Worm (Caenorhabditis elegans) whole organism, L3 larva: Measurements from ENCODE around the gene nhr-124.

Source experiments
- R02D3.7 ChIP-seq: fragments of 150-350 bp; optimal IDR thresholded peaks from 2 replicates; lab custom pipeline; 2014; ENCODE audit warnings: missing biosample characterization, missing genetic modification characterization
- ZK546.5 ChIP-seq: sonication (generic microtip); optimal IDR thresholded peaks from 2 replicates; lab custom pipeline; 2017; ENCODE audit warnings: missing biosample characterization, missing genetic modification characterization
- aly-2 ChIP-seq: fragments of 150-350 bp; optimal IDR thresholded peaks from 2 replicates; lab custom pipeline; 2014; ENCODE audit warnings: missing biosample characterization, missing genetic modification characterization
- ama-1 ChIP-seq: fragments of 150-350 bp; optimal IDR thresholded peaks from 2 replicates; lab custom pipeline; 2018
- ceh-16 ChIP-seq: sonication (generic microtip); optimal IDR thresholded peaks from 2 replicates; lab custom pipeline; 2017; ENCODE audit warnings: missing biosample characterization, missing genetic modification characterization
- elt-1 ChIP-seq: fragments of 150-350 bp; optimal IDR thresholded peaks from 2 replicates; lab custom pipeline; 2014; ENCODE audit warnings: missing biosample characterization, missing genetic modification characterization
- elt-3 ChIP-seq, 3 experiments: fragments of 150-350 bp in 1 of 3; sonication (generic microtip) in 2 of 3; optimal IDR thresholded peaks; 2 replicates in 2 of 3; 4 replicates in 1 of 3; lab custom pipeline; 2014 to 2017; ENCODE audit warnings: missing biosample characterization in 3 of 3, missing genetic modification characterization in 3 of 3
- eor-1 ChIP-seq, 2 experiments: fragments of 150-350 bp; optimal IDR thresholded peaks; 2 replicates each; lab custom pipeline; 2014 to 2018; ENCODE audit warnings: missing biosample characterization in 2 of 2, missing genetic modification characterization in 2 of 2
- fkh-2 ChIP-seq: fragments of 150-350 bp; optimal IDR thresholded peaks from 2 replicates; lab custom pipeline; 2014; ENCODE audit warnings: missing biosample characterization, missing genetic modification reagents, missing genetic modification characterization
- fos-1 ChIP-seq: fragments of 150-350 bp; optimal IDR thresholded peaks from 2 replicates; lab custom pipeline; 2014; ENCODE audit warnings: missing biosample characterization, missing genetic modification characterization
- jun-1 ChIP-seq: fragments of 150-350 bp; optimal IDR thresholded peaks from 2 replicates; lab custom pipeline; 2014; ENCODE audit warnings: missing biosample characterization, missing genetic modification reagents, missing genetic modification characterization
- lin-15B ChIP-seq: fragments of 150-350 bp; optimal IDR thresholded peaks from 2 replicates; lab custom pipeline; 2014; ENCODE audit warnings: missing biosample characterization, missing genetic modification characterization
- lsy-12 ChIP-seq: sonication (generic microtip); optimal IDR thresholded peaks from 2 replicates; lab custom pipeline; 2016; ENCODE audit warnings: mild to moderate bottlenecking, missing genetic modification characterization, missing compliant biosample characterization
- mdl-1 ChIP-seq: fragments of 150-350 bp; optimal IDR thresholded peaks from 2 replicates; lab custom pipeline; 2014; ENCODE audit warnings: missing biosample characterization, missing genetic modification characterization
- nhr-11 ChIP-seq: fragments of 150-350 bp; optimal IDR thresholded peaks from 2 replicates; lab custom pipeline; 2014; ENCODE audit warnings: missing biosample characterization, missing genetic modification characterization
- nhr-12 ChIP-seq: fragments of 150-350 bp; optimal IDR thresholded peaks from 2 replicates; lab custom pipeline; 2014; ENCODE audit warnings: missing biosample characterization, missing genetic modification characterization
- nhr-23 ChIP-seq: fragments of 150-350 bp; optimal IDR thresholded peaks from 2 replicates; lab custom pipeline; 2014; ENCODE audit warnings: missing biosample characterization, missing genetic modification reagents, missing genetic modification characterization
- nhr-25 ChIP-seq: sonication (generic microtip); optimal IDR thresholded peaks from 2 replicates; lab custom pipeline; 2017; ENCODE audit warnings: missing biosample characterization, missing genetic modification characterization
- nhr-28 ChIP-seq: fragments of 150-350 bp; optimal IDR thresholded peaks from 2 replicates; lab custom pipeline; 2014; ENCODE audit warnings: missing biosample characterization, missing genetic modification characterization
- nhr-43 ChIP-seq: sonication (generic microtip); optimal IDR thresholded peaks from 2 replicates; lab custom pipeline; 2016; ENCODE audit warnings: mild to moderate bottlenecking, missing genetic modification characterization, missing compliant biosample characterization; ENCODE audit not compliant: poor library complexity, severe bottlenecking
- nhr-67 ChIP-seq: fragments of 150-350 bp; optimal IDR thresholded peaks from 2 replicates; lab custom pipeline; 2014; ENCODE audit warnings: missing biosample characterization, missing genetic modification characterization
- nhr-76 ChIP-seq: fragments of 150-350 bp; sonication (generic microtip); optimal IDR thresholded peaks from 5 replicates; lab custom pipeline; 2014; ENCODE audit warnings: missing biosample characterization, missing genetic modification characterization
- nhr-77 ChIP-seq: fragments of 150-350 bp; optimal IDR thresholded peaks from 2 replicates; lab custom pipeline; 2014; ENCODE audit warnings: missing biosample characterization, missing genetic modification characterization
- pha-4 ChIP-seq: fragments of 150-350 bp; optimal IDR thresholded peaks from 2 replicates; lab custom pipeline; 2014; ENCODE audit warnings: missing biosample characterization, missing genetic modification reagents, missing genetic modification characterization
- sea-2 ChIP-seq: fragments of 150-350 bp; sonication (generic microtip); optimal IDR thresholded peaks from 4 replicates; lab custom pipeline; 2014; ENCODE audit warnings: missing biosample characterization, missing genetic modification reagents, missing genetic modification characterization
- skn-1 ChIP-seq: fragments of 150-350 bp; optimal IDR thresholded peaks from 2 replicates; lab custom pipeline; 2014; ENCODE audit warnings: missing biosample characterization, missing genetic modification characterization
- snpc-4 ChIP-seq: fragments of 150-350 bp; optimal IDR thresholded peaks from 2 replicates; lab custom pipeline; 2014; ENCODE audit warnings: missing biosample characterization, missing genetic modification characterization
- unc-39 ChIP-seq: sonication (generic microtip); optimal IDR thresholded peaks from 4 replicates; lab custom pipeline; 2017; ENCODE audit warnings: missing biosample characterization, missing genetic modification characterization
- zag-1 ChIP-seq: fragments of 150-350 bp; optimal IDR thresholded peaks from 2 replicates; lab custom pipeline; 2014; ENCODE audit warnings: missing biosample characterization, missing genetic modification characterization

nhr-124 gene

DNA sequence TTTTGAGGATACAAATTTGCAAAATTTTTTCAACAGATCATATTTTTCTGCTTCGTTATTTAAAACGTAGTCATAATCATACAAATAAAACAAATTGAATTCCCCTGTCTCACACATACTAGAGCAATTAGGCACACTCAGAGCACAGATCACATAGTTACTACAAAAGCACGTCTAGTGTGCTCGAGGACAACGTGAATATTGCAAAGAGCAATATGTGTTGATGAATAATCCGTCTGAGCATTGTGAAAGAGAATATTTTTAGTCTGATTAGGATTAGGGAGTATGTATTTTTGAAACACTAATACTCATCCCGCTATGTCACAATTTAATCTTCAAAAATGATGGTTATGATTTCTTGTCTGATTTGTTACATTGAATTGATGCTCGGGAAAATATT, 8.8 kb downstream of the nhr-124 start:
- TF ChIP-seq snpc-4 (no peak), nhr-12 (tag; lab: Kevin White, UChicago) (no peak), lsy-12 (tag; lab: Kevin White, UChicago) (no peak), unc-39 (tag; lab: Kevin White, UChicago) (no peak), nhr-11 (tag; lab: Kevin White, UChicago) (no peak), nhr-43 (tag; lab: Kevin White, UChicago) (no peak), mdl-1 (tag; lab: Kevin White, UChicago) (no peak), nhr-28 (tag; lab: Kevin White, UChicago) (no peak), nhr-76 (tag; lab: Kevin White, UChicago) (no peak), nhr-67 (no peak), pha-4 (tag; lab: Kevin White, UChicago) (no peak), sea-2 (GFP tag; lab: Kevin White, UChicago) (no peak), elt-3 (tag; optimal IDR thresholded peaks at IDR 0.05; lab: Kevin White, UChicago) (no peak), nhr-77 (tag; lab: Kevin White, UChicago) (no peak), ZK546.5 (tag; lab: Kevin White, UChicago) (no peak)

DNA sequence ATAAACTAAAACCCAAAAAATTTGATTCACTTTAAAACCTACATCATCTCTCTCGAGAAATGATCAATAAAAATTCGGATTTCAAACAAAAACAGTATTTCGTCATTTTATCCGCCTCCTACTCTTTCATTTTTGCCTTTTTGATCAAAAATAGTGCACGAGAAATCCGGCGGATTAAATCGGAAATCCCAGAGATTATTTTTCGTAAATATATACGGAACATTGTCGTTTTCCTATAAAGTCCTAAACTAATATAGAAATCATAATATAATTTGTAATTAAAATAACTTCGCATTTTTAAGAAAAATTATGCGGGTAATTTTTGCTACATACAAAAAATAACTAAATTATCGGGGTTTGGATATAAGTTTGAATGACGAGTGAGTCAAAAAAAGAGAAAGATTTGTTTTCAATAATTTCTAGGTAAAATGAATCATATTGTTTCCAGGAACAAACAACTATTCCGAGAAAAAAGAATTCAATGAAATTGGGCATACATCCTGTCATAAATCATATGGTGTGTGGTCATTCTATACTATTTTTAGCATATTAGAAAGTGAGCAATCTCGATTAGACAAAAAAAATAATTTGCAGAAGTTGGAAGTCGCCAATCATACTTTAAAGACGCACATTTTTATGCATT, 11.8 kb downstream of the nhr-124 start, which contains the start of gene nhr-158:
TSS of gene nhr-158 (minus strand) at position 51 of the 643 bp plus-strand sequence.
- no peak for TF ChIP-seq zag-1
- TF ChIP-seq elt-1 (tag; lab: Kevin White, UChicago), result no peak
- no peak for TF ChIP-seq nhr-25 (tag; lab: Kevin White, UChicago)
- peak; percentile 6 for TF ChIP-seq skn-1 (tag; lab: Kevin White, UChicago)
- no peak for TF ChIP-seq fos-1 (tag; lab: Kevin White, UChicago)
- no peak for TF ChIP-seq ceh-16
- no peak for TF ChIP-seq R02D3.7 (tag; lab: Kevin White, UChicago)

DNA sequence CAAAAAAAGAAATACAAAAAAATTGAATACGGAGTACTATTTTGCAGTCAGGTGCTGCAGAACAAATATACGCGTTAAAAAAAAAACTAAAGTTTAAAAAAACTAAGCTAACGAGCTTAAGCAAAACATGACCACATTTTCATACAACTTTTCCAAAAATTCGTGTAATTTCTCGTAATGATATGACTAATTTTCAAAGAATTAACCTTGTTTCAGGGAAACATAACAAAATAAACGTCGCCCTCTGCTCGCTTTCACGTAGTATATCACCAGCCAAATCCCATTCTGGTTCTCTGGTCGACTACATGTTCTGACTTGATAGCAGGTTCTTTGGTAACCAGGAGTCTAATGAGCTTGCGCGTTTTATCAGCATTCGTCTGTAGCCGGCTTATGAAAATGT, 15.6 kb downstream of the nhr-124 start:
- TF ChIP-seq mdl-1 (tag; lab: Kevin White, UChicago) (no peak), nhr-11 (tag; lab: Kevin White, UChicago) (peak; percentile 81)

DNA sequence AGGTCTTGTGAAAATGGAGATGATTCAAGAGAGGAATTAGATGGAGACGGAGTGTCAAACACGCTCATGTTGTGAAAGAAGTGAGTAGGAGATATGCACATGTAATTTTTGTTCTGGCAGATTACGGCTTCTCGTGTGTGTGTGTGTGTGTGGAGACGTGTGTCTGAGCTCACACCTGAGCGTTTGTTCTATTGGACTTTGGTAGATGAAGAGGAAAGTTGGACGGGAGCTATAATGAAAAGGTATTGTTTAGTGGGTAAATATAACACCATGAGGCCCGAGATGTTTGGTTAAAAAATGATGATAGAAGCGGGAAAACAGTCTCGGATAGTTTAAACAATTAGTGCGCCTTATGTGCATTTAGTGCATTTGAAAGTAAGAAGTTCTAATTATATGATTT, 17.1 kb downstream of the nhr-124 start, which contains the start of gene nhr-157:
TSS of gene nhr-157 (minus strand) at position 101 of the 400 bp plus-strand sequence.
- no peak for TF ChIP-seq pha-4 (tag; lab: Kevin White, UChicago)
- no peak for TF ChIP-seq nhr-28 (tag; lab: Kevin White, UChicago)
- TF ChIP-seq fkh-2 (tag; lab: Kevin White, UChicago), result no peak
- no peak for TF ChIP-seq elt-3 (tag; optimal IDR thresholded peaks at IDR 0.05; lab: Kevin White, UChicago)
- no peak for TF ChIP-seq ZK546.5 (tag; lab: Kevin White, UChicago)
- TF ChIP-seq eor-1 (tag; optimal IDR thresholded peaks at IDR 0.05; lab: Kevin White, UChicago), result no peak
- TF ChIP-seq lin-15B (tag; lab: Kevin White, UChicago), result no peak
- no peak for TF ChIP-seq ama-1
- TF ChIP-seq sea-2 (GFP tag; lab: Kevin White, UChicago), result no peak
- no peak for TF ChIP-seq nhr-43 (tag; lab: Kevin White, UChicago)

DNA sequence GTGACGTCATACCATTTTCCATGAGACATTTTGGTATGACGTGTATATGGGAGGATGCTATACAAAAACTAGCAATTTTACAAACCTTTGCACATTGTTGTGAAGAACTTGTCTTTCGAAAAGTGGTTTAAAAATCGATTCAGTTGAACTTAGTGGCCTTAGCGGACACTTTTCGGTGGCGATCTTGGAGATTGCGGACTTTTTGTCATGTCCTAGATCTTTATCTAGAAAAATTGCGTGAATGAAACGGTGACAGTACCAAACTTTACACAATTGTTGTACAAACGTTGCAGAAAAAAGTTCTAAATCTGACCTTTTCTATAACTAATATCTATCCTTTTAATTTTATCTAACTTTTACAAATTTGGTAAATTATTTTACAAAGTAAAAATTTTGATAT, 20.7 kb downstream of the nhr-124 start:
- TF ChIP-seq nhr-25 (tag; lab: Kevin White, UChicago) (peak; percentile 42), mdl-1 (tag; lab: Kevin White, UChicago) (no peak), elt-1 (tag; lab: Kevin White, UChicago) (peak; percentile 58)

DNA sequence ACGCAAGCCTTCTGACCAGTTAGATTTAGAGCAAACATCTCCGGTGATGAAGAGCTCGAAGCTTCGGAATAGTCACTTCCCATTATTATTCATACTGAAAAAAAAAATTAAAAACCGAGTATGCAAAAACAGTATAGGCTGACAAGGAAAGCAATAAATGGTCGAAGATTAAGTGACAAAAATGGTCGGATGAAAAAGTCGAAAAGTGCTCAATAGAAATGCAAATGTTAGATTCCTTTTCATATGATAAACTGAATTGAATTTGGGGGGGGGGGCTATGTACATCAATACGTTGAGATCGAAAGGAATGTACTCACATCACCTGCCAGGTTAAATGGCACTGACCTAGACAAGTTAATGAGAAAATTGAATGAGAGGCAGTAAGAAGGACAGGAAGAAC, 23.2 kb downstream of the nhr-124 start, which contains the start of gene nhr-187:
TSS of gene nhr-187 (minus strand) at position 101 of the 400 bp plus-strand sequence.
- TF ChIP-seq lin-15B (tag; lab: Kevin White, UChicago) (no peak), elt-3 (tag; optimal IDR thresholded peaks at IDR 0.05; lab: Kevin White, UChicago) (no peak), nhr-23 (no peak), ama-1 (no peak), zag-1 (no peak), mdl-1 (tag; lab: Kevin White, UChicago) (no peak), pha-4 (tag; lab: Kevin White, UChicago) (no peak), snpc-4 (no peak), aly-2 (tag; lab: Kevin White, UChicago) (no peak), sea-2 (GFP tag; lab: Kevin White, UChicago) (no peak), nhr-43 (tag; lab: Kevin White, UChicago) (no peak), jun-1 (tag; lab: Kevin White, UChicago) (no peak)
